Worm (Caenorhabditis elegans) whole organism, L4/young adult: ENCODE measurements around the gene F44D12.8.

Source experiments
- W03F9.2 ChIP-seq: fragments of 150-350 bp; optimal IDR thresholded peaks from 2 replicates; lab custom pipeline; 2014; ENCODE audit warnings: missing biosample characterization, missing genetic modification characterization
- dao-5 ChIP-seq: sonication (generic microtip); optimal IDR thresholded peaks from 2 replicates; lab custom pipeline; 2016; ENCODE audit warnings: missing genotype, missing genetic modification characterization, moderate library complexity, missing compliant biosample characterization
- him-1 ChIP-seq: sonication (generic microtip); optimal IDR thresholded peaks from 2 replicates; lab custom pipeline; 2016; ENCODE audit warnings: missing genotype, missing genetic modification reagents, missing genetic modification characterization, missing compliant biosample characterization

DNA sequence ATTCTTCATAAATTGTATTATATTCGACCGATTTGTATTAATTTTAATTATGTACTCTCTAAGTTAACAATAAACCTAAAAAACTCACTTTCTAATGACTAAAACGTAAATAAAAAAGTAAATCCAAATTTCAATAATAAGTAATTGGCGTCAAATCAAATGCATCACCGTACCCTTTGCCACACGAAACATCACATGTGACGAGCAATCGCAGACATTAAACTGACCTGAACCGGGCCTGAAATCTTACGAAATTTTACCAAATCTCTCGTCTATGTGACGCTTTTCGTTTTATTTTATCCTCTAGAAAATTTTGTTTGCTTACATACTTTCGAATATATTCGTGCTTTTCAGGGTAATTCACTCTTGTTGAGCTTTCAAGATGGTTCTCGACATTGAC is 19.7 kb upstream of the F44D12.8 start, which contains the start of the genes C47E12.2 and sars-1:
- TF ChIP-seq him-1 (tag; lab: Kevin White, UChicago): no peak
- TF ChIP-seq dao-5 (tag; lab: Kevin White, UChicago): no peak
- no peak for TF ChIP-seq W03F9.2 (tag; lab: Kevin White, UChicago)
